Worm (Caenorhabditis elegans) whole organism, late embryonic: ENCODE results near the gene F57G8.7.
A peak's percentile ranks its signal among the peaks of the same experiment; 100 is the strongest.

Experiments used
- C38D4.7 ChIP-seq: fragments of 200-800 bp; sonication (Bioruptor generic); optimal IDR thresholded peaks from 2 replicates; lab custom pipeline; 2018; ENCODE audit warnings: mild to moderate bottlenecking, missing genetic modification characterization, moderate library complexity, missing compliant biosample characterization
- K09A11.1 ChIP-seq: sonication (generic microtip); optimal IDR thresholded peaks from 2 replicates; lab custom pipeline; 2017; ENCODE audit warnings: antibody characterized with exemption, mild to moderate bottlenecking, missing genetic modification characterization, missing compliant biosample characterization; ENCODE audit not compliant: insufficient read depth
- ahr-1 ChIP-seq: sonication (generic microtip); optimal IDR thresholded peaks from 2 replicates; lab custom pipeline; 2016; ENCODE audit warnings: missing genetic modification characterization, missing compliant biosample characterization
- ama-1 ChIP-seq: fragments of 150-350 bp; optimal IDR thresholded peaks from 2 replicates; lab custom pipeline; 2014
- ceh-14 ChIP-seq: sonication (generic microtip); optimal IDR thresholded peaks from 2 replicates; lab custom pipeline; 2016; ENCODE audit warnings: missing genotype, missing genetic modification characterization, missing compliant biosample characterization
- ceh-18 ChIP-seq: sonication (generic microtip); optimal IDR thresholded peaks from 2 replicates; lab custom pipeline; 2016; ENCODE audit warnings: missing genetic modification characterization, missing compliant biosample characterization
- ceh-2 ChIP-seq: sonication (generic microtip); optimal IDR thresholded peaks from 2 replicates; lab custom pipeline; 2016; ENCODE audit warnings: missing genotype, missing genetic modification characterization, missing compliant biosample characterization
- ceh-22 ChIP-seq: sonication (generic microtip); optimal IDR thresholded peaks from 2 replicates; lab custom pipeline; 2017; ENCODE audit warnings: missing biosample characterization, missing genetic modification characterization
- ceh-24 ChIP-seq: sonication (generic microtip); optimal IDR thresholded peaks from 2 replicates; lab custom pipeline; 2016; ENCODE audit warnings: mild to moderate bottlenecking, missing genetic modification characterization, missing compliant biosample characterization
- ceh-30 ChIP-seq: fragments of 150-350 bp; optimal IDR thresholded peaks from 2 replicates; lab custom pipeline; 2014; ENCODE audit warnings: missing biosample characterization, missing genetic modification characterization
- ceh-31 ChIP-seq: sonication (generic microtip); optimal IDR thresholded peaks from 2 replicates; lab custom pipeline; 2016; ENCODE audit warnings: missing genetic modification characterization, missing compliant biosample characterization
- ceh-34 ChIP-seq: sonication (generic microtip); optimal IDR thresholded peaks from 2 replicates; lab custom pipeline; 2016; ENCODE audit warnings: mild to moderate bottlenecking, missing genetic modification characterization, missing compliant biosample characterization
- ceh-48 ChIP-seq: sonication (generic microtip); optimal IDR thresholded peaks from 2 replicates; lab custom pipeline; 2016; ENCODE audit warnings: missing genetic modification characterization, inconsistent platforms, missing compliant biosample characterization
- ceh-6 ChIP-seq: fragments of 200-800 bp; sonication (Bioruptor generic); optimal IDR thresholded peaks from 2 replicates; lab custom pipeline; 2018; ENCODE audit warnings: mild to moderate bottlenecking, missing genetic modification characterization, missing compliant biosample characterization
- che-1 ChIP-seq: sonication (generic microtip); optimal IDR thresholded peaks from 2 replicates; lab custom pipeline; 2016; ENCODE audit warnings: mild to moderate bottlenecking, missing genetic modification characterization, missing compliant biosample characterization
- dmd-4 ChIP-seq: sonication (generic microtip); optimal IDR thresholded peaks from 2 replicates; lab custom pipeline; 2016; ENCODE audit warnings: borderline replicate concordance, missing genetic modification characterization, missing compliant biosample characterization
- elt-2 ChIP-seq: sonication (generic microtip); optimal IDR thresholded peaks from 2 replicates; lab custom pipeline; 2016; ENCODE audit warnings: missing genetic modification reagents, missing genetic modification characterization, missing compliant biosample characterization
- elt-4 ChIP-seq: sonication (generic microtip); optimal IDR thresholded peaks from 2 replicates; lab custom pipeline; 2016; ENCODE audit warnings: missing genetic modification characterization, missing compliant biosample characterization
- ets-4 ChIP-seq: sonication (generic microtip); optimal IDR thresholded peaks from 2 replicates; lab custom pipeline; 2016; ENCODE audit warnings: missing genetic modification characterization, missing compliant biosample characterization
- fax-1 ChIP-seq: sonication (generic microtip); optimal IDR thresholded peaks from 2 replicates; lab custom pipeline; 2016; ENCODE audit warnings: missing genotype, missing genetic modification characterization, missing compliant biosample characterization
- fkh-10 ChIP-seq: fragments of 150-350 bp; optimal IDR thresholded peaks from 2 replicates; lab custom pipeline; 2014; ENCODE audit warnings: missing biosample characterization, missing genetic modification reagents, missing genetic modification characterization
- fkh-6 ChIP-seq: sonication (generic microtip); optimal IDR thresholded peaks from 2 replicates; lab custom pipeline; 2016; ENCODE audit warnings: missing genetic modification characterization, missing compliant biosample characterization
- gmeb-2 ChIP-seq: sonication (generic microtip); optimal IDR thresholded peaks from 2 replicates; lab custom pipeline; 2016; ENCODE audit warnings: missing genetic modification characterization, inconsistent platforms, missing compliant biosample characterization
- hlh-13 ChIP-seq: fragments of 200-800 bp; sonication (Bioruptor generic); optimal IDR thresholded peaks from 2 replicates; lab custom pipeline; 2018; ENCODE audit warnings: mild to moderate bottlenecking, missing genetic modification characterization, missing compliant biosample characterization
- hlh-15 ChIP-seq: sonication (generic microtip); optimal IDR thresholded peaks from 2 replicates; lab custom pipeline; 2016; ENCODE audit warnings: missing genetic modification characterization, missing compliant biosample characterization
- hlh-30 ChIP-seq: sonication (generic microtip); optimal IDR thresholded peaks from 2 replicates; lab custom pipeline; 2017; ENCODE audit warnings: antibody characterized with exemption, missing genetic modification characterization, missing compliant biosample characterization; ENCODE audit not compliant: insufficient read depth
- hlh-6 ChIP-seq: sonication (generic microtip); optimal IDR thresholded peaks from 2 replicates; lab custom pipeline; 2016; ENCODE audit warnings: missing genotype, missing genetic modification characterization, missing compliant biosample characterization
- hlh-8 ChIP-seq: sonication (generic microtip); optimal IDR thresholded peaks from 2 replicates; lab custom pipeline; 2016; ENCODE audit warnings: missing genotype, missing genetic modification characterization, missing compliant biosample characterization
- lin-11 ChIP-seq: fragments of 200-800 bp; sonication (Bioruptor generic); optimal IDR thresholded peaks from 2 replicates; lab custom pipeline; 2018; ENCODE audit warnings: mild to moderate bottlenecking, missing genetic modification characterization, missing compliant biosample characterization
- mec-3 ChIP-seq: sonication (generic microtip); optimal IDR thresholded peaks from 2 replicates; lab custom pipeline; 2016; ENCODE audit warnings: borderline replicate concordance, missing genetic modification characterization, missing compliant biosample characterization
- nhr-11 ChIP-seq: fragments of 150-350 bp; optimal IDR thresholded peaks from 2 replicates; lab custom pipeline; 2014; ENCODE audit warnings: missing biosample characterization, missing genetic modification characterization
- pag-3 ChIP-seq: sonication (generic microtip); optimal IDR thresholded peaks from 2 replicates; lab custom pipeline; 2016; ENCODE audit warnings: missing compliant biosample characterization, missing genetic modification characterization, borderline replicate concordance
- pat-9 ChIP-seq: fragments of 200-800 bp; sonication (Bioruptor generic); optimal IDR thresholded peaks from 2 replicates; lab custom pipeline; 2018; ENCODE audit warnings: mild to moderate bottlenecking, missing genetic modification characterization, moderate library complexity, missing compliant biosample characterization
- pax-1 ChIP-seq: fragments of 150-350 bp; optimal IDR thresholded peaks from 2 replicates; lab custom pipeline; 2014; ENCODE audit warnings: missing biosample characterization, missing genetic modification characterization
- pha-2 ChIP-seq: sonication (generic microtip); optimal IDR thresholded peaks from 2 replicates; lab custom pipeline; 2017; ENCODE audit warnings: mild to moderate bottlenecking, missing genetic modification characterization, missing compliant biosample characterization
- pha-4 ChIP-seq: fragments of 150-350 bp; optimal IDR thresholded peaks from 2 replicates; lab custom pipeline; 2018; ENCODE audit warnings: missing biosample characterization, missing genetic modification reagents, missing genetic modification characterization
- ref-2 ChIP-seq: sonication (generic microtip); optimal IDR thresholded peaks from 2 replicates; lab custom pipeline; 2016; ENCODE audit warnings: missing genetic modification characterization, missing compliant biosample characterization
- rnt-1 ChIP-seq: sonication (generic microtip); optimal IDR thresholded peaks from 2 replicates; lab custom pipeline; 2016; ENCODE audit warnings: missing genetic modification characterization, missing compliant biosample characterization
- syd-9 ChIP-seq: sonication (generic microtip); optimal IDR thresholded peaks from 2 replicates; lab custom pipeline; 2016; ENCODE audit warnings: mild to moderate bottlenecking, missing genetic modification characterization, moderate library complexity, missing compliant biosample characterization
- tbx-2 ChIP-seq: sonication (generic microtip); optimal IDR thresholded peaks from 2 replicates; lab custom pipeline; 2016; ENCODE audit warnings: missing genetic modification characterization, missing compliant biosample characterization
- unc-3 ChIP-seq, 2 experiments: fragments of 200-800 bp in 1 of 2; sonication (Bioruptor generic) in 1 of 2; sonication (generic microtip) in 1 of 2; conservative IDR thresholded peaks in 1 of 2; optimal IDR thresholded peaks in 1 of 2; 2 replicates each; pipeline versions ENCODE4 v1.3.6 to Lab custom; 2016 to 2022; ENCODE audit warnings: missing compliant biosample characterization in 2 of 2, missing genetic modification characterization in 2 of 2, missing genetic modification reagents in 1 of 2
- unc-42 ChIP-seq: sonication (generic microtip); optimal IDR thresholded peaks from 2 replicates; lab custom pipeline; 2016; ENCODE audit warnings: missing genotype, missing genetic modification characterization, missing compliant biosample characterization
- unc-55 ChIP-seq: sonication (generic microtip); optimal IDR thresholded peaks from 2 replicates; lab custom pipeline; 2017; ENCODE audit warnings: missing biosample characterization, missing genetic modification reagents, missing genetic modification characterization
- zip-5 ChIP-seq: sonication (generic microtip); optimal IDR thresholded peaks from 2 replicates; lab custom pipeline; 2016; ENCODE audit warnings: missing genetic modification characterization, missing compliant biosample characterization
- ztf-16 ChIP-seq: sonication (generic microtip); optimal IDR thresholded peaks from 2 replicates; lab custom pipeline; 2017; ENCODE audit warnings: missing genetic modification characterization, missing compliant biosample characterization

Gene F57G8.7

ce11 chrV:16355941-16356340 lies 27.0 kb downstream of the F57G8.7 start (continued):
- TF ChIP-seq elt-4 (tag; lab: Kevin White, UChicago), result no peak
- peak; percentile 26 for TF ChIP-seq ets-4 (tag; lab: Kevin White, UChicago)
- peak; percentile 30 for TF ChIP-seq ama-1 (lab: Kevin White, UChicago)
- peak; percentile 53 for TF ChIP-seq ztf-16
- TF ChIP-seq ceh-18 (tag; lab: Kevin White, UChicago), result peak; percentile 87
- peak; percentile 32 for TF ChIP-seq dmd-4 (tag; lab: Kevin White, UChicago)
- TF ChIP-seq unc-3 (GFP tag; conservative IDR thresholded peaks at IDR 0.05; lab: Robert Waterston, UW), result no peak
- TF ChIP-seq unc-3 (tag; optimal IDR thresholded peaks at IDR 0.05; lab: Kevin White, UChicago), result no peak
- TF ChIP-seq ceh-14 (tag; lab: Kevin White, UChicago), result peak; percentile 58
- TF ChIP-seq syd-9 (tag; lab: Kevin White, UChicago), result no peak
- TF ChIP-seq lin-11 (tag; lab: Kevin White, UChicago), result no peak
- no peak for TF ChIP-seq ceh-6 (GFP tag; lab: Kevin White, UChicago)
- peak; percentile 1 for TF ChIP-seq pax-1
- TF ChIP-seq ceh-2 (tag; lab: Kevin White, UChicago), result peak; percentile 62
- no peak for TF ChIP-seq ceh-24
- TF ChIP-seq ceh-34 (tag; lab: Kevin White, UChicago), result peak; percentile 65
- peak; percentile 76 for TF ChIP-seq rnt-1 (tag; lab: Kevin White, UChicago)
- no peak for TF ChIP-seq fax-1 (tag; lab: Kevin White, UChicago)
- TF ChIP-seq ceh-48 (tag; lab: Kevin White, UChicago), result no peak
- TF ChIP-seq hlh-15 (tag; lab: Kevin White, UChicago), result no peak
- no peak for TF ChIP-seq pag-3 (tag; lab: Kevin White, UChicago)
- TF ChIP-seq pha-4, result no peak
- no peak for TF ChIP-seq hlh-6 (tag; lab: Kevin White, UChicago)
- TF ChIP-seq unc-55, result peak; percentile 92
- no peak for TF ChIP-seq nhr-11 (tag; lab: Kevin White, UChicago)
- TF ChIP-seq elt-2, result peak; percentile 56
- TF ChIP-seq che-1 (tag; lab: Kevin White, UChicago), result no peak
- no peak for TF ChIP-seq fkh-6 (tag; lab: Kevin White, UChicago)
- no peak for TF ChIP-seq fkh-10 (GFP tag; lab: Kevin White, UChicago)
- TF ChIP-seq ahr-1 (tag; lab: Kevin White, UChicago), result no peak
- peak; percentile 47 for TF ChIP-seq ceh-30 (tag; lab: Kevin White, UChicago)
- TF ChIP-seq C38D4.7 (GFP tag; lab: Kevin White, UChicago), result no peak
- TF ChIP-seq pha-2, result peak; percentile 50
- no peak for TF ChIP-seq gmeb-2 (tag; lab: Kevin White, UChicago)
- TF ChIP-seq zip-5, result no peak
- peak; percentile 91 for TF ChIP-seq ceh-31 (tag; lab: Kevin White, UChicago)
- peak; percentile 83 for TF ChIP-seq tbx-2 (tag; lab: Kevin White, UChicago)
- TF ChIP-seq hlh-13, result no peak
- TF ChIP-seq ref-2, result no peak
- TF ChIP-seq hlh-30 (tag; lab: Kevin White, UChicago), result peak; percentile 76
- no peak for TF ChIP-seq pat-9 (tag; lab: Kevin White, UChicago)
- peak; percentile 59 for TF ChIP-seq ceh-22 (tag; lab: Kevin White, UChicago)
- peak; percentile 75 for TF ChIP-seq unc-42
- peak; percentile 32 for TF ChIP-seq hlh-8 (tag; lab: Kevin White, UChicago)
- TF ChIP-seq K09A11.1, result peak; percentile 42
- TF ChIP-seq mec-3 (tag; lab: Kevin White, UChicago), result no peak
